Worm (Caenorhabditis elegans): Measurements from ENCODE around the gene Y97E10AR.3.

Gene Y97E10AR.3

ce11 chrV:8039606-8040005 is 32.3 kb upstream of the Y97E10AR.3 start:
- TF ChIP-seq lin-14 (GFP tag; optimal IDR thresholded peaks at IDR 0.05) (peak; percentile 8), efl-1 (optimal IDR thresholded peaks at IDR 0.05) (no peak), efl-1 (GFP tag; optimal IDR thresholded peaks at IDR 0.05 in 1 of 2) (peak in 1 of 2 experiments; percentile 68), aha-1 (tag; optimal IDR thresholded peaks at IDR 0.05) (no peak), nhr-85 (tag) (peak; percentile 6)

- TF ChIP-seq aly-2 (tag; optimal IDR thresholded peaks at IDR 0.05) = no peak
- TF ChIP-seq nhr-90 (tag; optimal IDR thresholded peaks at IDR 0.05; ENCODE audit: poor library complexity) = peak; percentile 66
- TF ChIP-seq sox-4 (tag; optimal IDR thresholded peaks at IDR 0.05) = no peak
- TF ChIP-seq grh-1 (GFP tag; IDR thresholded peaks at IDR 0.05) = peak; percentile 46
- peak; percentile 57 for TF ChIP-seq nhr-71 (tag; optimal IDR thresholded peaks at IDR 0.05)
- TF ChIP-seq ets-5 (GFP tag; IDR thresholded peaks at IDR 0.05) = no peak
- no peak for TF ChIP-seq C16A3.4 (tag; optimal IDR thresholded peaks at IDR 0.05)
- TF ChIP-seq lin-39 (tag; optimal IDR thresholded peaks at IDR 0.05) = no peak
- no peak for TF ChIP-seq jun-1 (tag; optimal IDR thresholded peaks at IDR 0.05)
- TF ChIP-seq nhr-84 (tag; optimal IDR thresholded peaks at IDR 0.05) = no peak
- no peak for TF ChIP-seq vab-15 (tag; optimal IDR thresholded peaks at IDR 0.05)
- no peak for TF ChIP-seq efl-3 (GFP tag; optimal IDR thresholded peaks at IDR 0.05)
- TF ChIP-seq ztf-11 (tag; optimal IDR thresholded peaks at IDR 0.05) = no peak
- TF ChIP-seq nhr-20 (tag; optimal IDR thresholded peaks at IDR 0.05) = peak; percentile 48
- no peak for TF ChIP-seq hlh-4 (tag; optimal IDR thresholded peaks at IDR 0.05)
- no peak for TF ChIP-seq ceh-82 (tag; optimal IDR thresholded peaks at IDR 0.05)
- peak; percentile 13 for TF ChIP-seq nhr-19 (GFP tag; conservative IDR thresholded peaks at IDR 0.05)
- no peak for TF ChIP-seq tbx-2 (tag; optimal IDR thresholded peaks at IDR 0.05)
- no peak for TF ChIP-seq lin-13 (GFP tag; optimal IDR thresholded peaks at IDR 0.05)
- no peak for TF ChIP-seq zag-1 (tag; optimal IDR thresholded peaks at IDR 0.05)
- TF ChIP-seq lin-35 (GFP tag; optimal IDR thresholded peaks at IDR 0.05) = peak in 1 of 2 experiments; percentile 26
- TF ChIP-seq nhr-85 (tag) = peak; percentile 77
- TF ChIP-seq mep-1 (tag; optimal IDR thresholded peaks at IDR 0.05) = peak; percentile 40
- TF ChIP-seq ztf-4 (tag; optimal IDR thresholded peaks at IDR 0.05) = peak; percentile 72
- TF ChIP-seq ceh-88 (GFP tag; IDR thresholded peaks at IDR 0.05) = no peak
- peak; percentile 46 for TF ChIP-seq snu-23 (GFP tag; optimal IDR thresholded peaks at IDR 0.05)
- TF ChIP-seq lsy-2 (tag; optimal IDR thresholded peaks at IDR 0.05) = peak; percentile 30 to 32
- no peak for TF ChIP-seq C34B4.2 (tag; optimal IDR thresholded peaks at IDR 0.05)
- no peak for TF ChIP-seq efl-1 (optimal IDR thresholded peaks at IDR 0.05)
- no peak for TF ChIP-seq efl-1 (GFP tag; optimal IDR thresholded peaks at IDR 0.05 in 1 of 2)
- TF ChIP-seq nhr-47 (tag; optimal IDR thresholded peaks at IDR 0.05) = peak; percentile 28
- TF ChIP-seq ceh-8 (GFP tag; optimal IDR thresholded peaks at IDR 0.05) = no peak
- TF ChIP-seq elt-2 (tag; optimal IDR thresholded peaks at IDR 0.05) = no peak
- no peak for TF ChIP-seq xbp-1 (tag; optimal IDR thresholded peaks at IDR 0.05)
- no peak for TF ChIP-seq tlp-1 (tag; optimal IDR thresholded peaks at IDR 0.05)
- TF ChIP-seq swsn-7 (tag; optimal IDR thresholded peaks at IDR 0.05) = peak; percentile 13
- TF ChIP-seq aha-1 (tag; optimal IDR thresholded peaks at IDR 0.05) = no peak
- no peak for TF ChIP-seq snpc-4 (tag; optimal IDR thresholded peaks at IDR 0.05)
- TF ChIP-seq ceh-63 (GFP tag; optimal IDR thresholded peaks at IDR 0.05) = no peak
- no peak for TF ChIP-seq ama-1 (optimal IDR thresholded peaks at IDR 0.05)
- TF ChIP-seq isw-1 (GFP tag; IDR thresholded peaks at IDR 0.05) = no peak
- TF ChIP-seq skn-1 (tag; optimal IDR thresholded peaks at IDR 0.05) = no peak
- no peak for TF ChIP-seq unc-130 (tag; optimal IDR thresholded peaks at IDR 0.05)
- TF ChIP-seq hpl-2 (GFP tag; optimal IDR thresholded peaks at IDR 0.05) = no peak
- TF ChIP-seq elt-3 (tag; optimal IDR thresholded peaks at IDR 0.05) = peak in 2 of 6 experiments; percentile 42 to 73
- TF ChIP-seq F16B12.6 (tag; optimal IDR thresholded peaks at IDR 0.05) = no peak
- TF ChIP-seq unc-62 (GFP tag; optimal IDR thresholded peaks at IDR 0.05) = no peak
- TF ChIP-seq fos-1 (tag; optimal IDR thresholded peaks at IDR 0.05) = no peak
- TF ChIP-seq blmp-1 (tag; optimal IDR thresholded peaks at IDR 0.05) = peak; percentile 27
- no peak for TF ChIP-seq egl-13 (tag; optimal IDR thresholded peaks at IDR 0.05)
- TF ChIP-seq ces-1 (GFP tag; optimal IDR thresholded peaks at IDR 0.05) = no peak
- TF ChIP-seq nhr-76 (tag; optimal IDR thresholded peaks at IDR 0.05) = no peak
Measured at ce11 chrV:8039085-8039525, 31.8 kb upstream of the Y97E10AR.3 start.
